Worm (Caenorhabditis elegans) whole organism, mixed stage, embryonic: ENCODE measurements around the gene C06E7.88.

Experiments used
- ceh-83 ChIP-seq: fragments of 200-800 bp; sonication (Bioruptor generic); optimal IDR thresholded peaks from 2 replicates; lab custom pipeline; 2018; ENCODE audit warnings: mild to moderate bottlenecking, missing genetic modification characterization, missing compliant biosample characterization
- ces-1 ChIP-seq: fragments of 150-350 bp; optimal IDR thresholded peaks from 2 replicates; lab custom pipeline; 2014; ENCODE audit warnings: missing biosample characterization, missing genetic modification reagents, missing genetic modification characterization
- cnd-1 ChIP-seq: fragments of 200-800 bp; sonication (Bioruptor generic); optimal IDR thresholded peaks from 2 replicates; lab custom pipeline; 2018; ENCODE audit warnings: mild to moderate bottlenecking, missing genetic modification characterization, missing compliant biosample characterization
- lsy-2 ChIP-seq: fragments of 150-350 bp; optimal IDR thresholded peaks from 2 replicates; lab custom pipeline; 2014; ENCODE audit warnings: missing biosample characterization, missing genetic modification characterization
- pha-4 ChIP-seq: fragments of 150-350 bp; optimal IDR thresholded peaks from 2 replicates; lab custom pipeline; 2018; ENCODE audit warnings: missing biosample characterization, missing genetic modification reagents, missing genetic modification characterization
- unc-62 ChIP-seq: fragments of 150-350 bp; optimal IDR thresholded peaks from 2 replicates; lab custom pipeline; 2014; ENCODE audit warnings: missing biosample characterization, missing genetic modification reagents, missing genetic modification characterization
- ztf-11 ChIP-seq: fragments of 150-350 bp; optimal IDR thresholded peaks from 2 replicates; lab custom pipeline; 2014; ENCODE audit warnings: missing biosample characterization, missing genetic modification characterization

ce11 chrIV:5832801-5833200 is 34.3 kb downstream of the C06E7.88 start:
- TF ChIP-seq pha-4 (tag; lab: Kevin White, UChicago) = no peak
- TF ChIP-seq ces-1 (GFP tag; lab: Kevin White, UChicago) = no peak
- no peak for TF ChIP-seq lsy-2 (tag; lab: Kevin White, UChicago)
- TF ChIP-seq unc-62 (GFP tag; lab: Kevin White, UChicago) = no peak
- TF ChIP-seq ztf-11 (tag; lab: Kevin White, UChicago) = no peak
- no peak for TF ChIP-seq cnd-1 (tag; lab: Kevin White, UChicago)
- no peak for TF ChIP-seq ceh-83 (GFP tag; lab: Kevin White, UChicago)
